Fruit fly (Drosophila melanogaster): Measurements from ENCODE around the gene CCT6.

CCT6 gene

DNA sequence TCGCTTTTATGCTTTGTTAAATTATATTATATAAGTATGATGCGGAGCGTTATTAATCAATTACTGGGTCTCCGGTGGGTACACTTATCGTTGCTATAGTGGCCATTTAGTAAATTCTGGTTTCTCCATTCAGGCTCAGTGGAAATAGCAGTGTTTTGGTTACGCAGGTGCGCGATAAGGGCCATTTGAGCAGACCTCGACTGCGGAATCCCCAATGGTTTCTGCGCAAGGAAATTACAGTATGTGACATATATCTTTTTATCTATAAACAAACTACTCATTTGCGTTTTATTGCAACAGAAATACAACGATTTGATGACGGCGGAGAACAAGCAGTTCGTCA is 14.8 kb downstream of the CCT6 start:
- TF ChIP-seq Eip93F (GFP tag; optimal IDR thresholded peaks at IDR 0.05) (no peak), Eip78C (GFP tag) (no peak), CG11294 (GFP tag; IDR thresholded peaks at IDR 0.05) (no peak), CG7368 (GFP tag; optimal IDR thresholded peaks at IDR 0.05) (no peak), CG31627 (GFP tag; optimal IDR thresholded peaks at IDR 0.05) (no peak), Eip75B (GFP tag; optimal IDR thresholded peaks at IDR 0.05) (no peak), esn (GFP tag; optimal IDR thresholded peaks at IDR 0.05) (no peak), Ets21C (GFP tag; optimal IDR thresholded peaks at IDR 0.05) (no peak), CG3919 (GFP tag; optimal IDR thresholded peaks at IDR 0.05) (no peak), CG11902 (GFP tag; optimal IDR thresholded peaks at IDR 0.05) (no peak), CG1621 (tag; optimal IDR thresholded peaks at IDR 0.05) (no peak)

DNA sequence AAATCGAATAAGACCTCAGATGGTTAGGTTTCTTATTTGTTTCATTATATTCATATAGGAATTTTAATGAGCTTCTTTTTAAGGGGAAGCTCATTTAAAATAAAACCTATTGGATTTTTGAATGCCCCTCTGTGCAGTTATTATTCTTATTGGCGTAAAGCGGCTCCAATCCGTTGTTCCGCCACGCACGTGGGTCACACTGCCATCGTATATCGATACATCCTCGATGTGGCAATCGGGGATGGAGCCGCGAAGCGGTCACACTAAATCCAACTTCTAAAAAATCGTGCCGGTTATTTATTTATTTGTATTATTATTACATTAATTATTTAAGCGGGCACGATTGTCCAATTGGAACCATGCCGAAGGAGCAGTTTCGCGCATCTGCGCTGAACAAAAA is 16.3 kb downstream of the CCT6 start, which contains the start of gene Polr3A:
Gene Polr3A, plus strand, starts transcription at position 234 of the 400 bp plus-strand sequence.
- no peak for TF ChIP-seq dac (GFP tag; optimal IDR thresholded peaks at IDR 0.05)
- TF ChIP-seq Sox15 (GFP tag; optimal IDR thresholded peaks at IDR 0.05), result no peak
- no peak for TF ChIP-seq Ets21C (GFP tag; optimal IDR thresholded peaks at IDR 0.05)

DNA sequence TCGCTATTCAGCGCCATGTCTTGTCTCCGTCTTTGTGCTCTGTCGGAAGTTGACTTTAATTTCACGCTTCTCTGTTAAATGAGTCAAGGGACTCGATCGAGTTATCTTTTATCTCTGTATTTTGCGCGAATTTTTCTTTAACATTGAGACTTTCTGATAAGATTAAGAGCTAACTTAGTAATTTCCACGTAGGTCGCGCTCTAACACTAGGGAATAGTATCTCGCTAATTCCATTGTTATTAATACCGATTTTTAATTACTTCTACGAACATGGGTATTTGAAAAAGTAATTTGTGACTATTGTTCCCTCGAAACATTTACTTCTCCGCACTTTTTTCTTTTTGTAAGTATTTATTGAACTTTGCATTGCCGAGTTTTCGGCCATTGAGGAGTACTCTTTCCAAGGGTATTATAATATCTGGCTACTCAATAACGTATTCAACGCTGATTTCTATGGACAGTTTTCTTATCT is 20.0 kb downstream of the CCT6 start, which contains the start of gene CG8952:
Gene CG8952, minus strand, starts transcription at position 51 of the 472 bp plus-strand sequence.
- no peak for TF ChIP-seq CG34406 (GFP tag; optimal IDR thresholded peaks at IDR 0.05)
- TF ChIP-seq eg (GFP tag; IDR thresholded peaks at IDR 0.05), result no peak
- TF ChIP-seq CG16779 (tag; optimal IDR thresholded peaks at IDR 0.05), result no peak
- no peak for TF ChIP-seq Sox102F (GFP tag; optimal IDR thresholded peaks at IDR 0.05)
- TF ChIP-seq CG4318 (GFP tag; optimal IDR thresholded peaks at IDR 0.05), result no peak

DNA sequence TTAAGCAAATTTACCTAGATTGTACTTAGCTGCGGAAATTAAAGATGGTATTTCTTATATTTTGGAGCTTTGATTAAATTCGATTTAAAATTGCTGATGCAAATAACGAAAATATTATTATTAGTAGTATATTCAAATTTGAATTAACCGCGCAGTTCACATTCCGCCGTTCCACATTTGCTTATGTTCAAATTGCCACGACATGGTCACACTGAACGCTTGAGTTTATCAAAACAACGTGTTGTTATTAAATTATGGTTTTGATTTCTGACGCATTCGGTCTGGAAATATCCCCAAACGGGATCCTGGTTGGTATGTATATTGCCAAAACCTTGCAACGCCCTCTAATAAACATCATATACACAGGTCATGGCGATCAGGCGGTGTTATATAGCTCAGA is 23.0 kb downstream of the CCT6 start, which contains the start of gene CG33172:
Gene CG33172, plus strand, starts transcription at position 208 of the 400 bp plus-strand sequence.
- TF ChIP-seq CG8632 (GFP tag; optimal IDR thresholded peaks at IDR 0.05), result no peak
- no peak for TF ChIP-seq acj6 (GFP tag; optimal IDR thresholded peaks at IDR 0.05)
- TF ChIP-seq dsx (GFP tag; optimal IDR thresholded peaks at IDR 0.05; ENCODE audit: poor library complexity, severe bottlenecking), result no peak
- TF ChIP-seq CG15336 (GFP tag; IDR thresholded peaks at IDR 0.05), result no peak
- no peak for TF ChIP-seq topi (GFP tag; optimal IDR thresholded peaks at IDR 0.05)
- TF ChIP-seq fd85E (GFP tag; optimal IDR thresholded peaks at IDR 0.05), result no peak
- TF ChIP-seq pdm3 (GFP tag; optimal IDR thresholded peaks at IDR 0.05), result no peak
- TF ChIP-seq Ets96B (tag; optimal IDR thresholded peaks at IDR 0.05), result no peak
- TF ChIP-seq Ets21C (GFP tag; optimal IDR thresholded peaks at IDR 0.05), result no peak
- no peak for TF ChIP-seq Eip75B (GFP tag; optimal IDR thresholded peaks at IDR 0.05)
- TF ChIP-seq CG7368 (GFP tag; optimal IDR thresholded peaks at IDR 0.05), result no peak
- TF ChIP-seq CG9139 (GFP tag; optimal IDR thresholded peaks at IDR 0.05), result no peak

DNA sequence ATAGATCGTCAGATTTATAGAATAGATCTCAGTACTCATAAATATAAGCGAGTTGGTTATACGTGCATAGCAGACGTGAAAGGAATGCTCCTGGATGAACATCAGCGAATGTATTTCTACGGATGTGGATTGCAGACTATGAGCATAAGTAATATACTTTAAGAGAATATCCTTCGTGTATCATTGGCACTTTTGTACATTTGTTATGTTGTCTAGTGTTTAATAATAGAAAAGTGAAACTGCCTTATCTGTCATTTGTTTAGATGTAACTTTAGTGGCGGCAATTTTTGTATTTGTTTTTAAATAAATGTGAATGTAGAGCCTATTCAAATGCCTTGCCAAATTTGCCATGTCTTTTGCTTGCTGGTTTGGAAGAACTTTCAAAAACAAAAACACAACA is 26.2 kb downstream of the CCT6 start, which contains the start of gene CG43672:
Gene CG43672, plus strand, starts transcription at position 301 of the 400 bp plus-strand sequence.
- TF ChIP-seq pdm3 (GFP tag; optimal IDR thresholded peaks at IDR 0.05), result no peak
- no peak for TF ChIP-seq Sox14 (GFP tag; optimal IDR thresholded peaks at IDR 0.05)
- no peak for TF ChIP-seq CG3032 (tag; optimal IDR thresholded peaks at IDR 0.05)
- no peak for TF ChIP-seq Ets21C (GFP tag; optimal IDR thresholded peaks at IDR 0.05)

DNA sequence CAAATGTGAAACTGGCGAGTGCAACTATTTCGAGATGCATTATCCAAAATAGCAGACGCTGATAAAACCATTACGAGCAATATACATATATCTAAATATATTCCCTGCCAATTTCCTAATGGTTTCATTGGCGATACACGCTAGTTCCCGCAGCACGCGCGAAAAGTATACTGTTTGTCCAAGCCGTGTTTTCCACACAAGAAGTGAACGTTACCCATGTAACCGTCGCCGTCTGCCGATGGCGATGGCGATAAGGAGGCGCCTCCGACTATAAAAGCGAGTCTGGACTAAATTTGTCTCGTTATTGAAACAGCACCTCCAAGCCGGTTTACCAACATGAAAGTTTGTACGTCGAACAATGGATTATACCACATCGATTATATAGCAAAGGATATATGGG is 32.4 kb downstream of the CCT6 start, which contains the start of gene CG43673:
Gene CG43673, plus strand, starts transcription at position 301 of the 400 bp plus-strand sequence.
- TF ChIP-seq Gug (GFP tag; IDR thresholded peaks at IDR 0.05) (no peak), CG3919 (GFP tag; optimal IDR thresholded peaks at IDR 0.05) (no peak), CG6808 (GFP tag; optimal IDR thresholded peaks at IDR 0.05) (no peak)
